Worm (Caenorhabditis elegans) whole organism, L1 larva: ENCODE data around the gene F08B12.11.

Source experiments
- aha-1 ChIP-seq: fragments of 150-350 bp; optimal IDR thresholded peaks from 2 replicates; lab custom pipeline; 2014; ENCODE audit warnings: missing biosample characterization, missing genetic modification characterization
- blmp-1 ChIP-seq: fragments of 150-350 bp; optimal IDR thresholded peaks from 2 replicates; lab custom pipeline; 2014; ENCODE audit warnings: missing biosample characterization, missing genetic modification characterization
- ceh-8 ChIP-seq: fragments of 200-800 bp; sonication (Bioruptor generic); optimal IDR thresholded peaks from 2 replicates; lab custom pipeline; 2018; ENCODE audit warnings: mild to moderate bottlenecking, missing genetic modification characterization, moderate library complexity, missing compliant biosample characterization
- dsc-1 ChIP-seq: sonication (generic microtip); optimal IDR thresholded peaks from 2 replicates; lab custom pipeline; 2016; ENCODE audit warnings: mild to moderate bottlenecking, missing genetic modification characterization, missing compliant biosample characterization
- efl-1 ChIP-seq, 4 experiments: fragments of 150-350 bp; optimal IDR thresholded peaks in 3 of 4; peaks in 1 of 4; 1 replicate in 1 of 4; 2 replicates in 3 of 4; lab custom pipeline; 2014; ENCODE audit warnings: missing biosample characterization in 2 of 4, missing genetic modification characterization in 2 of 4, missing genetic modification reagents in 2 of 4
- ets-5 ChIP-seq: fragments of 200-800 bp; sonication (Bioruptor generic); IDR thresholded peaks from 2 replicates; pipeline ENCODE4 v1.3.6; 2022; ENCODE audit warnings: missing genetic modification characterization, missing compliant biosample characterization
- fkh-4 ChIP-seq: sonication (generic microtip); optimal IDR thresholded peaks from 2 replicates; lab custom pipeline; 2016; ENCODE audit warnings: missing compliant biosample characterization, missing genetic modification characterization, borderline replicate concordance
- fkh-8 ChIP-seq: sonication (generic microtip); optimal IDR thresholded peaks from 2 replicates; lab custom pipeline; 2016; ENCODE audit warnings: mild to moderate bottlenecking, missing genetic modification characterization, missing compliant biosample characterization
- hlh-4 ChIP-seq: sonication (generic microtip); optimal IDR thresholded peaks from 2 replicates; lab custom pipeline; 2016; ENCODE audit warnings: mild to moderate bottlenecking, missing genetic modification characterization, missing compliant biosample characterization
- lin-14 ChIP-seq: fragments of 200-800 bp; sonication (Bioruptor generic); optimal IDR thresholded peaks from 2 replicates; lab custom pipeline; 2018; ENCODE audit warnings: mild to moderate bottlenecking, missing genetic modification characterization, moderate library complexity, missing compliant biosample characterization
- lir-3 ChIP-seq: sonication (generic microtip); optimal IDR thresholded peaks from 2 replicates; lab custom pipeline; 2016; ENCODE audit warnings: mild to moderate bottlenecking, missing genetic modification characterization, moderate library complexity, missing compliant biosample characterization; ENCODE audit not compliant: poor library complexity
- mep-1 ChIP-seq: fragments of 150-350 bp; optimal IDR thresholded peaks from 2 replicates; lab custom pipeline; 2014; ENCODE audit warnings: missing biosample characterization, missing genetic modification characterization
- nhr-11 ChIP-seq: fragments of 150-350 bp; optimal IDR thresholded peaks from 2 replicates; lab custom pipeline; 2014; ENCODE audit warnings: missing biosample characterization, missing genetic modification characterization
- nhr-47 ChIP-seq: sonication (generic microtip); optimal IDR thresholded peaks from 2 replicates; lab custom pipeline; 2016; ENCODE audit warnings: mild to moderate bottlenecking, missing genetic modification characterization, moderate library complexity, missing compliant biosample characterization
- nhr-71 ChIP-seq: sonication (generic microtip); optimal IDR thresholded peaks from 2 replicates; lab custom pipeline; 2016; ENCODE audit warnings: mild to moderate bottlenecking, missing genetic modification characterization, moderate library complexity, missing compliant biosample characterization
- nhr-76 ChIP-seq: sonication (generic microtip); optimal IDR thresholded peaks from 2 replicates; lab custom pipeline; 2017; ENCODE audit warnings: missing biosample characterization, missing genetic modification characterization
- pag-3 ChIP-seq: sonication (generic microtip); optimal IDR thresholded peaks from 2 replicates; lab custom pipeline; 2017; ENCODE audit warnings: missing genetic modification characterization, mild to moderate bottlenecking, missing compliant biosample characterization, antibody characterized with exemption, borderline replicate concordance; ENCODE audit not compliant: insufficient read depth
- pax-3 ChIP-seq: fragments of 200-800 bp; sonication (Bioruptor generic); optimal IDR thresholded peaks from 2 replicates; lab custom pipeline; 2018; ENCODE audit warnings: mild to moderate bottlenecking, missing genetic modification characterization, moderate library complexity, missing compliant biosample characterization
- pqm-1 ChIP-seq: sonication (generic microtip); optimal IDR thresholded peaks from 3 replicates; lab custom pipeline; 2017; ENCODE audit warnings: missing biosample characterization, missing genetic modification characterization
- skn-1 ChIP-seq: fragments of 150-350 bp; optimal IDR thresholded peaks from 2 replicates; lab custom pipeline; 2014; ENCODE audit warnings: missing biosample characterization, missing genetic modification characterization
- snu-23 ChIP-seq: sonication (generic microtip); optimal IDR thresholded peaks from 2 replicates; lab custom pipeline; 2016; ENCODE audit warnings: missing genetic modification characterization, missing compliant biosample characterization
- sox-4 ChIP-seq: sonication (generic microtip); optimal IDR thresholded peaks from 2 replicates; lab custom pipeline; 2016; ENCODE audit warnings: missing genetic modification characterization, missing compliant biosample characterization
- sptf-1 ChIP-seq: fragments of 150-350 bp; optimal IDR thresholded peaks from 2 replicates; lab custom pipeline; 2014; ENCODE audit warnings: missing biosample characterization, missing genetic modification characterization
- sup-37 ChIP-seq: fragments of 200-800 bp; sonication (Bioruptor generic); optimal IDR thresholded peaks from 2 replicates; lab custom pipeline; 2018; ENCODE audit warnings: mild to moderate bottlenecking, missing genetic modification characterization, missing compliant biosample characterization
- unc-62 ChIP-seq: fragments of 150-350 bp; optimal IDR thresholded peaks from 2 replicates; lab custom pipeline; 2014; ENCODE audit warnings: missing biosample characterization, missing genetic modification reagents, missing genetic modification characterization
- unc-98 ChIP-seq: fragments of 200-800 bp; sonication (Bioruptor generic); IDR thresholded peaks from 2 replicates; pipeline ENCODE4 v1.3.6; 2022; ENCODE audit warnings: missing genetic modification characterization, missing compliant biosample characterization
- vab-15 ChIP-seq: sonication (generic microtip); optimal IDR thresholded peaks from 2 replicates; lab custom pipeline; 2017; ENCODE audit warnings: missing genotype, mild to moderate bottlenecking, missing genetic modification characterization, missing compliant biosample characterization
- xbp-1 ChIP-seq: sonication (generic microtip); optimal IDR thresholded peaks from 2 replicates; lab custom pipeline; 2016; ENCODE audit warnings: missing genetic modification characterization, missing compliant biosample characterization
- zip-4 ChIP-seq: fragments of 200-800 bp; sonication (Bioruptor generic); optimal IDR thresholded peaks from 2 replicates; lab custom pipeline; 2018; ENCODE audit warnings: mild to moderate bottlenecking, missing genetic modification characterization, moderate library complexity, missing compliant biosample characterization
- ztf-11 ChIP-seq, 2 experiments: sonication (generic microtip); optimal IDR thresholded peaks; 2 replicates each; lab custom pipeline; 2016 to 2017; ENCODE audit warnings: missing genetic modification characterization in 2 of 2, missing biosample characterization in 1 of 2, missing compliant biosample characterization in 1 of 2
- ztf-4 ChIP-seq: fragments of 150-350 bp; optimal IDR thresholded peaks from 2 replicates; lab custom pipeline; 2014; ENCODE audit warnings: missing biosample characterization, missing genetic modification characterization

The F08B12.11 gene

ce11 chrX:11367087-11367486, 17.8 kb upstream of the F08B12.11 start:
- no peak for TF ChIP-seq fkh-4
- TF ChIP-seq ceh-8 (GFP tag; lab: Kevin White, UChicago): no peak
- TF ChIP-seq nhr-11 (tag; lab: Kevin White, UChicago): no peak
- no peak for TF ChIP-seq efl-1 (optimal IDR thresholded peaks at IDR 0.05; lab: Kevin White, UChicago)
- TF ChIP-seq efl-1 (GFP tag; optimal IDR thresholded peaks at IDR 0.05 in 1 of 2; lab: Kevin White, UChicago): peak in 1 of 2 experiments; percentile 58
- TF ChIP-seq nhr-76 (tag; lab: Kevin White, UChicago): no peak

- no peak for TF ChIP-seq sup-37 (GFP tag; lab: Kevin White, UChicago)
- peak; percentile 42 for TF ChIP-seq lin-14 (GFP tag; lab: Kevin White, UChicago)
- TF ChIP-seq unc-62 (GFP tag; lab: Kevin White, UChicago): no peak
- peak; percentile 4 for TF ChIP-seq fkh-8 (tag; lab: Kevin White, UChicago)
- TF ChIP-seq dsc-1 (tag; lab: Kevin White, UChicago): peak; percentile 52
Observed at ce11 chrX:11367640-11368039, 17.2 kb upstream of the F08B12.11 start.

- TF ChIP-seq pag-3 (tag; lab: Kevin White, UChicago) (no peak), sptf-1 (tag; lab: Kevin White, UChicago) (no peak), lir-3 (tag; lab: Kevin White, UChicago) (no peak), aha-1 (tag; lab: Kevin White, UChicago) (no peak), nhr-76 (tag; lab: Kevin White, UChicago) (no peak), ztf-4 (tag; lab: Kevin White, UChicago) (no peak), vab-15 (no peak), sox-4 (tag; lab: Kevin White, UChicago) (no peak), nhr-11 (tag; lab: Kevin White, UChicago) (no peak)
Observed at ce11 chrX:11368417-11368816, 16.4 kb upstream of the F08B12.11 start, which contains the start of gene ttyh-1. TSS of gene ttyh-1 (plus strand) at chrX:11368717.

- TF ChIP-seq dsc-1 (tag; lab: Kevin White, UChicago) (peak; percentile 46), skn-1 (tag; lab: Kevin White, UChicago) (no peak), ztf-11 (tag; optimal IDR thresholded peaks at IDR 0.05; lab: Kevin White, UChicago) (peak in 1 of 2 experiments; percentile 37), aha-1 (tag; lab: Kevin White, UChicago) (no peak), ets-5 (GFP tag; lab: Robert Waterston, UW) (no peak), lin-14 (GFP tag; lab: Kevin White, UChicago) (peak; percentile 33), vab-15 (peak; percentile 10), nhr-71 (peak; percentile 25), nhr-47 (tag; lab: Kevin White, UChicago) (no peak), efl-1 (optimal IDR thresholded peaks at IDR 0.05; lab: Kevin White, UChicago) (no peak), efl-1 (GFP tag; optimal IDR thresholded peaks at IDR 0.05 in 1 of 2; lab: Kevin White, UChicago) (peak in 1 of 2 experiments; percentile 39), pqm-1 (tag; lab: Kevin White, UChicago) (no peak)
- TF ChIP-seq, all 84 proteins: peak for 6
Observed at ce11 chrX:11368845-11369244, 16.0 kb upstream of the F08B12.11 start.

- no peak for TF ChIP-seq hlh-4
Observed at ce11 chrX:11370090-11370489, 14.8 kb upstream of the F08B12.11 start.

- no peak for TF ChIP-seq ets-5 (GFP tag; lab: Robert Waterston, UW)
- no peak for TF ChIP-seq mep-1 (tag; lab: Kevin White, UChicago)
- no peak for TF ChIP-seq zip-4 (GFP tag; lab: Kevin White, UChicago)
- peak; percentile 23 for TF ChIP-seq dsc-1 (tag; lab: Kevin White, UChicago)
- TF ChIP-seq hlh-4: peak; percentile 66
- no peak for TF ChIP-seq unc-98 (GFP tag; lab: Robert Waterston, UW)
- TF ChIP-seq blmp-1 (tag; lab: Kevin White, UChicago): no peak
- TF ChIP-seq snu-23: no peak
- no peak for TF ChIP-seq xbp-1 (tag; lab: Kevin White, UChicago)
- no peak for TF ChIP-seq pax-3 (tag; lab: Kevin White, UChicago)
Observed at ce11 chrX:11375509-11375908, 9.3 kb upstream of the F08B12.11 start, which contains the start of gene F42E11.3. TSS of gene F42E11.3 (minus strand) at chrX:11375609.
